Fruit fly (Drosophila melanogaster) whole organism, pupa: ENCODE results near the gene Psf2.
A peak's percentile ranks its signal among the peaks of the same experiment; 100 is the strongest.

Experiments
- CG13204 ChIP-seq: fragments of 200-800 bp; sonication (Bioruptor generic); optimal IDR thresholded peaks from 2 replicates; lab custom pipeline; 2018; ENCODE audit warnings: missing biosample characterization, mild to moderate bottlenecking, missing genetic modification characterization, moderate library complexity
- CG14655 ChIP-seq: fragments of 200-800 bp; sonication (Bioruptor generic); optimal IDR thresholded peaks from 3 replicates; lab custom pipeline; 2017; ENCODE audit warnings: mild to moderate bottlenecking, missing biosample characterization, missing genetic modification reagents, missing genetic modification characterization
- CG15710 ChIP-seq: fragments of 200-800 bp; sonication (Bioruptor generic); optimal IDR thresholded peaks from 2 replicates; lab custom pipeline; 2018; ENCODE audit warnings: missing biosample characterization, mild to moderate bottlenecking, missing genetic modification characterization, moderate library complexity
- CG32121 ChIP-seq: fragments of 200-800 bp; sonication (Bioruptor generic); IDR thresholded peaks from 2 replicates; pipeline ENCODE4 v1.3.6; 2022; ENCODE audit warnings: missing biosample characterization, missing genetic modification characterization
- CG34367 ChIP-seq: fragments of 200-800 bp; sonication (Bioruptor generic); optimal IDR thresholded peaks from 2 replicates; lab custom pipeline; 2018; ENCODE audit warnings: missing biosample characterization, mild to moderate bottlenecking, missing genetic modification characterization
- CG4496 ChIP-seq: fragments of 200-800 bp; sonication (Bioruptor generic); IDR thresholded peaks from 3 replicates; pipeline ENCODE4 v1.3.6; 2022; ENCODE audit warnings: missing biosample characterization, missing genetic modification characterization
- CG8159 ChIP-seq: fragments of 200-800 bp; sonication (Bioruptor generic); optimal IDR thresholded peaks from 3 replicates; lab custom pipeline; 2018; ENCODE audit warnings: missing biosample characterization, mild to moderate bottlenecking, missing genetic modification characterization, moderate library complexity
- D1 ChIP-seq: fragments of 200-800 bp; sonication (Bioruptor generic); optimal IDR thresholded peaks from 2 replicates; lab custom pipeline; 2018; ENCODE audit warnings: missing biosample characterization, mild to moderate bottlenecking, missing genetic modification characterization, moderate library complexity
- EcR ChIP-seq: fragments of 200-800 bp; sonication (Bioruptor generic); optimal IDR thresholded peaks from 3 replicates; lab custom pipeline; 2019; ENCODE audit warnings: missing biosample characterization, missing genetic modification characterization, mild to moderate bottlenecking, moderate library complexity, missing genetic modification reagents
- Ets98B ChIP-seq: fragments of 200-800 bp; sonication (Bioruptor generic); IDR thresholded peaks from 2 replicates; pipeline ENCODE4 v1.3.6; 2022; ENCODE audit warnings: missing biosample characterization, missing genetic modification characterization
- Pif1A ChIP-seq: fragments of 200-800 bp; sonication (Bioruptor generic); optimal IDR thresholded peaks from 3 replicates; lab custom pipeline; 2016; ENCODE audit warnings: missing biosample characterization, missing genetic modification characterization
- fd96Ca ChIP-seq: fragments of 200-800 bp; sonication (Bioruptor generic); IDR thresholded peaks from 3 replicates; pipeline ENCODE4 v1.3.6; 2022; ENCODE audit warnings: missing biosample characterization, missing genetic modification characterization
- gl ChIP-seq: fragments of 200-800 bp; sonication (Bioruptor generic); optimal IDR thresholded peaks from 2 replicates; lab custom pipeline; 2018; ENCODE audit warnings: missing biosample characterization, mild to moderate bottlenecking, missing genetic modification characterization
- rn ChIP-seq: fragments of 200-800 bp; sonication (Bioruptor generic); IDR thresholded peaks from 2 replicates; pipeline ENCODE4 v1.3.6; 2022; ENCODE audit warnings: missing biosample characterization, missing genetic modification characterization

DNA sequence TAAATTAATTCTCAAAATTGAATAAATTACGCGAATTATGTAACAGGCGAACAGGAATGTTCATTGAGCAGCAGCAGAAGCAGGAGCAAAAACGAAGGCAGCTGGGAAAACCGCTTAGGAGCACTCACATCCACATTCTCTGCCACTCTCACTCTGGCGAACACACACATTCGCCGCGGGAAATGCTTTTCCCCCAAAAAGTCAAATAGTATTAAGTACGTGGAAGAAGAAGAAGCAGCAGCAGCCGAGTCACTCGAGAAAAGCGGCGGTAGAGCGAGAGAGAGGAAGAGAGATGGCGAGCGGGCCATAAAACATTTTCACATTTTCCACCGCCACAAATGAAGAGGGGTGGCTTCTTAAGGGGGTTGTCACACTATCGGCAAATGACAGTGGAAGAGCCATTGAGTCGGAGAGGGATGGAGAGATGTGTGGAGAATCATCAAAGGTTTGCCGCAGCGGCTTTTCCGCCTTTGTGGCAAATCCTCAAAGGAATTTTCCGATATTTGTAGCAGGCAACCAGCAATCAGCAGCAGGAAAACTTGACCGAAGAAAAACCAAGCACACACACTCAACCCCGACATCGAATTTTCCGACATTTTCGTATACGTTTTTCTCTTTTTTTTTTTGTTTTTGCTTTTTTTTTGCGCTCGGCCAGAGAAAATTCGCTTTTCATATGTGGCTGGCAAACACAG, 40.4 kb downstream of the Psf2 start:
- TF ChIP-seq EcR (GFP tag; lab: Kevin White, UChicago) = no peak
- no peak for TF ChIP-seq CG15710
- no peak for TF ChIP-seq CG13204 (GFP tag; lab: Kevin White, UChicago)
- peak; percentile 80 for TF ChIP-seq CG32121 (GFP tag; lab: Robert Waterston, UW)
- no peak for TF ChIP-seq Pif1A (GFP tag; lab: Kevin White, UChicago)
- TF ChIP-seq CG34367 (tag; lab: Kevin White, UChicago) = no peak
- TF ChIP-seq Ets98B (GFP tag; lab: Robert Waterston, UW) = peak; percentile 83
- TF ChIP-seq D1 = no peak
- TF ChIP-seq CG8159 (tag; lab: Kevin White, UChicago) = no peak
- peak; percentile 78; the same call in 1 of the 3 replicates for TF ChIP-seq fd96Ca
- TF ChIP-seq CG4496 (GFP tag; lab: Robert Waterston, UW) = peak; percentile 84
- TF ChIP-seq CG14655 = peak; percentile 49
- TF ChIP-seq rn (GFP tag; lab: Robert Waterston, UW) = peak; percentile 47; the same call in 1 of the 2 replicates
- no peak for TF ChIP-seq gl (tag; lab: Kevin White, UChicago)
